Fruit fly (Drosophila melanogaster) whole organism, embryonic: ENCODE results near the gene ssh.

ENCODE experiments used
- Ada2b ChIP-seq: fragments of 200-800 bp; sonication (Bioruptor generic); IDR thresholded peaks from 2 replicates; pipeline ENCODE4 v1.3.6; 2022; ENCODE audit warnings: missing biosample characterization, missing genetic modification characterization
- Atf6 ChIP-seq: fragments of 200-800 bp; sonication (Bioruptor generic); IDR thresholded peaks from 2 replicates; pipeline ENCODE4 v1.3.6; 2022; ENCODE audit warnings: missing biosample characterization, missing genetic modification characterization
- BEAF-32 ChIP-seq: fragments of 200-800 bp; sonication (Bioruptor generic); optimal IDR thresholded peaks from 3 replicates; lab custom pipeline; 2017; ENCODE audit warnings: missing biosample characterization, missing genetic modification characterization, mild to moderate bottlenecking, moderate library complexity, missing genetic modification reagents
- CG10267 ChIP-seq: fragments of 200-800 bp; sonication (Bioruptor generic); optimal IDR thresholded peaks from 2 replicates; lab custom pipeline; 2018; ENCODE audit warnings: missing biosample characterization, mild to moderate bottlenecking, missing genetic modification characterization, moderate library complexity
- CG10462 ChIP-seq: fragments of 200-800 bp; sonication (Bioruptor generic); optimal IDR thresholded peaks from 2 replicates; lab custom pipeline; 2016; ENCODE audit warnings: missing biosample characterization, missing genetic modification characterization
- CG11247 ChIP-seq: fragments of 200-800 bp; sonication (Bioruptor generic); IDR thresholded peaks from 2 replicates; pipeline ENCODE4 v1.3.6; 2022; ENCODE audit warnings: missing biosample characterization, missing genetic modification characterization
- CG12659 ChIP-seq: fragments of 200-800 bp; sonication (Bioruptor generic); optimal IDR thresholded peaks from 3 replicates; lab custom pipeline; 2017; ENCODE audit warnings: mild to moderate bottlenecking, missing biosample characterization, missing genetic modification reagents, missing genetic modification characterization
- CG13624 ChIP-seq: fragments of 200-800 bp; sonication (Bioruptor generic); optimal IDR thresholded peaks from 2 replicates; lab custom pipeline; 2016; ENCODE audit warnings: missing biosample characterization, missing genetic modification characterization
- CG1529 ChIP-seq: fragments of 200-800 bp; sonication (Bioruptor generic); optimal IDR thresholded peaks from 3 replicates; lab custom pipeline; 2018; ENCODE audit warnings: missing biosample characterization, missing genetic modification characterization
- CG17359 ChIP-seq: fragments of 200-800 bp; sonication (Bioruptor generic); optimal IDR thresholded peaks from 3 replicates; lab custom pipeline; 2018; ENCODE audit warnings: missing biosample characterization, mild to moderate bottlenecking, missing genetic modification characterization, moderate library complexity
- CG18011 ChIP-seq: fragments of 200-800 bp; sonication (Bioruptor generic); optimal IDR thresholded peaks from 2 replicates; lab custom pipeline; 2017; ENCODE audit warnings: missing biosample characterization, missing genetic modification characterization, mild to moderate bottlenecking, moderate library complexity, missing genotype
- CG18262 ChIP-seq: fragments of 200-800 bp; optimal IDR thresholded peaks from 3 replicates; lab custom pipeline; 2019; ENCODE audit warnings: missing biosample characterization, mild to moderate bottlenecking, missing genetic modification characterization, moderate library complexity
- CG2202 ChIP-seq: fragments of 200-800 bp; sonication (Bioruptor generic); optimal IDR thresholded peaks from 2 replicates; lab custom pipeline; 2018; ENCODE audit warnings: missing biosample characterization, mild to moderate bottlenecking, missing genetic modification characterization
- CG2712 ChIP-seq: fragments of 200-800 bp; optimal IDR thresholded peaks from 3 replicates; lab custom pipeline; 2019; ENCODE audit warnings: missing biosample characterization, mild to moderate bottlenecking, missing genetic modification characterization, moderate library complexity
- CG2889 ChIP-seq: fragments of 200-800 bp; sonication (Bioruptor generic); IDR thresholded peaks from 3 replicates; pipeline ENCODE4 v1.3.6; 2022; ENCODE audit warnings: missing biosample characterization, missing genetic modification characterization
- CG32772 ChIP-seq: fragments of 200-800 bp; sonication (Bioruptor generic); IDR thresholded peaks from 2 replicates; pipeline ENCODE4 v1.3.6; 2022; ENCODE audit warnings: missing biosample characterization, missing genetic modification characterization
- CG34422 ChIP-seq: fragments of 200-800 bp; sonication (Bioruptor generic); IDR thresholded peaks from 3 replicates; pipeline ENCODE4 v1.3.6; 2022; ENCODE audit warnings: missing biosample characterization, missing genetic modification characterization
- CG4328 ChIP-seq: fragments of 200-800 bp; sonication (Bioruptor generic); optimal IDR thresholded peaks from 3 replicates; lab custom pipeline; 2017; ENCODE audit warnings: missing biosample characterization, missing genetic modification reagents, missing genetic modification characterization
- CG4730 ChIP-seq: fragments of 200-800 bp; sonication (Bioruptor generic); IDR thresholded peaks from 2 replicates; pipeline ENCODE4 v1.3.6; 2022; ENCODE audit warnings: missing biosample characterization, missing genetic modification characterization
- CG5953 ChIP-seq: fragments of 200-800 bp; sonication (Bioruptor generic); IDR thresholded peaks from 2 replicates; pipeline ENCODE4 v1.3.6; 2022; ENCODE audit warnings: missing biosample characterization, missing genetic modification characterization
- CG6654 ChIP-seq: fragments of 200-800 bp; sonication (Bioruptor generic); optimal IDR thresholded peaks from 2 replicates; lab custom pipeline; 2017; ENCODE audit warnings: missing biosample characterization, mild to moderate bottlenecking, missing genetic modification characterization
- CG9797 ChIP-seq: fragments of 200-800 bp; sonication (Bioruptor generic); optimal IDR thresholded peaks from 3 replicates; lab custom pipeline; 2018; ENCODE audit warnings: missing biosample characterization, mild to moderate bottlenecking, missing genetic modification characterization
- CTCF ChIP-seq: fragments of 200-800 bp; sonication (Bioruptor generic); optimal IDR thresholded peaks from 2 replicates; lab custom pipeline; 2017; ENCODE audit warnings: missing biosample characterization, mild to moderate bottlenecking, missing genetic modification characterization, moderate library complexity
- Drgx ChIP-seq: fragments of 200-800 bp; sonication (Bioruptor generic); IDR thresholded peaks from 2 replicates; pipeline ENCODE4 v1.3.6; 2022; ENCODE audit warnings: missing biosample characterization, missing genetic modification characterization
- Hmr ChIP-seq: fragments of 200-800 bp; sonication (Bioruptor generic); optimal IDR thresholded peaks from 3 replicates; lab custom pipeline; 2017; ENCODE audit warnings: mild to moderate bottlenecking, missing biosample characterization, missing genetic modification reagents, missing genetic modification characterization
- Lpt ChIP-seq: fragments of >200 bp; optimal IDR thresholded peaks from 2 replicates; lab custom pipeline; 2018; ENCODE audit warnings: missing biosample characterization, missing genetic modification characterization
- Side ChIP-seq: fragments of 200-800 bp; sonication (Bioruptor generic); optimal IDR thresholded peaks from 2 replicates; lab custom pipeline; 2016; ENCODE audit warnings: missing biosample characterization, missing genetic modification characterization
- al ChIP-seq: fragments of 200-800 bp; sonication (Bioruptor generic); IDR thresholded peaks from 2 replicates; pipeline ENCODE4 v1.3.6; 2022; ENCODE audit warnings: missing biosample characterization, missing genetic modification characterization
- btn ChIP-seq: fragments of 200-800 bp; sonication (Bioruptor generic); optimal IDR thresholded peaks from 2 replicates; lab custom pipeline; 2016; ENCODE audit warnings: missing biosample characterization, missing genetic modification characterization
- cas ChIP-seq: fragments of 200-800 bp; sonication (Bioruptor generic); IDR thresholded peaks from 2 replicates; pipeline ENCODE4 v1.3.6; 2022; ENCODE audit warnings: missing biosample characterization, missing genetic modification characterization
- crc ChIP-seq: fragments of 200-800 bp; sonication (Bioruptor generic); optimal IDR thresholded peaks from 2 replicates; lab custom pipeline; 2016; ENCODE audit warnings: missing biosample characterization, missing genetic modification characterization
- crol ChIP-seq: fragments of 200-800 bp; sonication (Bioruptor generic); IDR thresholded peaks from 2 replicates; pipeline ENCODE4 v1.3.6; 2022; ENCODE audit warnings: missing biosample characterization, missing genetic modification characterization
- gce ChIP-seq: fragments of 200-800 bp; sonication (Bioruptor generic); IDR thresholded peaks from 3 replicates; pipeline ENCODE4 v1.3.6; 2022; ENCODE audit warnings: missing biosample characterization, missing genetic modification characterization
- hkb ChIP-seq, 2 experiments: fragments of 200-800 bp in 1 of 2; fragments of >200 bp in 1 of 2; sonication (Bioruptor generic) in 1 of 2; IDR thresholded peaks in 1 of 2; optimal IDR thresholded peaks in 1 of 2; 2 replicates each; pipeline versions ENCODE4 v1.3.6 to Lab custom; 2017 to 2022; ENCODE audit warnings: missing biosample characterization in 1 of 2, missing genetic modification characterization in 1 of 2
- inv ChIP-seq: fragments of 200-800 bp; sonication (Bioruptor generic); IDR thresholded peaks from 2 replicates; pipeline ENCODE4 v1.3.6; 2022; ENCODE audit warnings: missing biosample characterization, missing genetic modification characterization; ENCODE audit not compliant: partially characterized antibody
- jumu ChIP-seq: fragments of 200-800 bp; sonication (Bioruptor generic); optimal IDR thresholded peaks from 3 replicates; lab custom pipeline; 2016; ENCODE audit warnings: missing biosample characterization, missing genetic modification characterization
- knrl ChIP-seq: fragments of 200-800 bp; sonication (Bioruptor generic); IDR thresholded peaks from 3 replicates; pipeline ENCODE4 v1.3.6; 2022; ENCODE audit warnings: missing biosample characterization, missing genetic modification characterization; ENCODE audit not compliant: partially characterized antibody
- nerfin-1 ChIP-seq: fragments of 200-800 bp; sonication (Bioruptor generic); optimal IDR thresholded peaks from 3 replicates; lab custom pipeline; 2019; ENCODE audit warnings: missing biosample characterization, mild to moderate bottlenecking, missing genetic modification characterization, moderate library complexity
- nerfin-2 ChIP-seq: fragments of 200-800 bp; sonication (Bioruptor generic); IDR thresholded peaks from 2 replicates; pipeline ENCODE4 v1.3.6; 2022; ENCODE audit warnings: missing biosample characterization, missing genetic modification characterization; ENCODE audit not compliant: partially characterized antibody
- org-1 ChIP-seq: fragments of 200-800 bp; sonication (Bioruptor generic); optimal IDR thresholded peaks from 2 replicates; lab custom pipeline; 2017; ENCODE audit warnings: missing biosample characterization, missing genetic modification characterization
- pb ChIP-seq: fragments of 200-800 bp; sonication (Bioruptor generic); optimal IDR thresholded peaks from 3 replicates; lab custom pipeline; 2016; ENCODE audit warnings: missing biosample characterization, missing genetic modification characterization
- phol ChIP-seq: fragments of 200-800 bp; sonication (Bioruptor generic); optimal IDR thresholded peaks from 3 replicates; lab custom pipeline; 2018; ENCODE audit warnings: missing biosample characterization, mild to moderate bottlenecking, missing genetic modification characterization, moderate library complexity
- pros ChIP-seq: fragments of 200-800 bp; sonication (Bioruptor generic); optimal IDR thresholded peaks from 3 replicates; lab custom pipeline; 2019; ENCODE audit warnings: missing biosample characterization, mild to moderate bottlenecking, missing genetic modification characterization, moderate library complexity
- repo ChIP-seq: fragments of 200-800 bp; sonication (Bioruptor generic); optimal IDR thresholded peaks from 2 replicates; lab custom pipeline; 2016; ENCODE audit warnings: missing biosample characterization, missing genetic modification characterization
- sc ChIP-seq, 3 experiments: fragments of >200 bp in 2 of 3; fragments of 200-800 bp in 1 of 3; sonication (Bioruptor generic) in 1 of 3; optimal IDR thresholded peaks; 2 replicates in 2 of 3; 3 replicates in 1 of 3; lab custom pipeline; 2017; ENCODE audit warnings: mild to moderate bottlenecking in 1 of 3, missing biosample characterization in 1 of 3, missing genetic modification characterization in 1 of 3, missing genetic modification reagents in 1 of 3
- sob ChIP-seq: fragments of 200-800 bp; sonication (Bioruptor generic); IDR thresholded peaks from 2 replicates; pipeline ENCODE4 v1.3.6; 2022; ENCODE audit warnings: missing biosample characterization, missing genetic modification characterization
- tio ChIP-seq: fragments of 200-800 bp; sonication (Bioruptor generic); optimal IDR thresholded peaks from 2 replicates; lab custom pipeline; 2017; ENCODE audit warnings: missing biosample characterization, missing genetic modification characterization, inconsistent platforms
- trem ChIP-seq: fragments of 200-800 bp; optimal IDR thresholded peaks from 3 replicates; lab custom pipeline; 2019; ENCODE audit warnings: missing biosample characterization, mild to moderate bottlenecking, missing genetic modification characterization, moderate library complexity
- unc-4 ChIP-seq: fragments of 200-800 bp; sonication (Bioruptor generic); IDR thresholded peaks from 2 replicates; pipeline ENCODE4 v1.3.6; 2022; ENCODE audit warnings: missing biosample characterization, missing genetic modification characterization; ENCODE audit not compliant: partially characterized antibody
- wor ChIP-seq: fragments of 200-800 bp; sonication (Bioruptor generic); IDR thresholded peaks from 2 replicates; pipeline ENCODE4 v1.3.6; 2022; ENCODE audit warnings: missing biosample characterization, missing genetic modification characterization
- zfh1 ChIP-seq: fragments of 200-800 bp; sonication (Bioruptor generic); IDR thresholded peaks from 3 replicates; pipeline ENCODE4 v1.3.6; 2022; ENCODE audit warnings: missing biosample characterization, missing genetic modification characterization

ssh gene

dm6 chr3R:24938049-24938448 lies 6.7 kb downstream of the ssh start, which contains the start of gene Osbp (continued):
- TF ChIP-seq CG12659 (GFP tag; lab: Kevin White, UChicago) (peak; percentile 44), knrl (GFP tag; lab: Robert Waterston, UW) (peak; percentile 55), pb (GFP tag; lab: Kevin White, UChicago) (no peak), pros (no peak), CG9797 (peak; percentile 79), crc (GFP tag; lab: Kevin White, UChicago) (no peak), CG4730 (no peak), zfh1 (GFP tag; lab: Robert Waterston, UW) (0 out of 3 replicates have a peak, but pooled peaks have one; percentile 15), CG2202 (tag; lab: Kevin White, UChicago) (no peak), Ada2b (GFP tag; lab: Robert Waterston, UW) (no peak), nerfin-1 (peak; percentile 6), inv (peak; percentile 48; the same call in 1 of the 2 replicates), wor (GFP tag; lab: Robert Waterston, UW) (no peak), CG17359 (no peak), repo (no peak), jumu (GFP tag; lab: Kevin White, UChicago) (no peak), al (GFP tag; lab: Robert Waterston, UW) (no peak), nerfin-2 (GFP tag; lab: Robert Waterston, UW) (peak; percentile 29; the same call in 1 of the 2 replicates), tio (no peak), gce (GFP tag; lab: Robert Waterston, UW) (0 out of 3 replicates have a peak, but pooled peaks have one; percentile 5), CG18011 (GFP tag; lab: Kevin White, UChicago) (no peak), CG11247 (GFP tag; lab: Robert Waterston, UW) (no peak), cas (GFP tag; lab: Robert Waterston, UW) (peak; percentile 47; the same call in 1 of the 2 replicates), BEAF-32 (GFP tag; lab: Kevin White, UChicago) (peak; percentile 64), CTCF (GFP tag; lab: Kevin White, UChicago) (no peak), Drgx (GFP tag; lab: Robert Waterston, UW) (no peak), CG1529 (GFP tag; lab: Kevin White, UChicago) (no peak), CG6654 (GFP tag; lab: Kevin White, UChicago) (no peak), CG32772 (GFP tag; lab: Robert Waterston, UW) (no peak), Lpt (GFP tag; lab: Kevin White, UChicago) (no peak), CG34422 (GFP tag; lab: Robert Waterston, UW) (peak; percentile 62; the same call in 1 of the 3 replicates), CG18262 (tag; lab: Kevin White, UChicago) (no peak), CG13624 (GFP tag; lab: Kevin White, UChicago) (no peak), Hmr (GFP tag; lab: Kevin White, UChicago) (no peak), Atf6 (no peak), btn (GFP tag; lab: Kevin White, UChicago) (no peak), CG4328 (GFP tag; lab: Kevin White, UChicago) (no peak), phol (tag; lab: Kevin White, UChicago) (peak; percentile 17), hkb (optimal IDR thresholded peaks at IDR 0.05; lab: Kevin White, UChicago) (no peak), hkb (GFP tag; IDR thresholded peaks at IDR 0.05; lab: Robert Waterston, UW) (no peak), CG2712 (tag; lab: Kevin White, UChicago) (no peak), CG10462 (no peak), trem (tag; lab: Kevin White, UChicago) (peak; percentile 61), sob (peak; percentile 6; the same call in 1 of the 2 replicates), org-1 (GFP tag; lab: Kevin White, UChicago) (no peak), Side (no peak), CG10267 (peak; percentile 72), sc (optimal IDR thresholded peaks at IDR 0.05; lab: Kevin White, UChicago) (no peak), sc (GFP tag; optimal IDR thresholded peaks at IDR 0.05; lab: Kevin White, UChicago) (no peak), CG2889 (no peak), unc-4 (GFP tag; lab: Robert Waterston, UW) (peak; percentile 45), CG5953 (GFP tag; lab: Robert Waterston, UW) (no peak), crol (GFP tag; lab: Robert Waterston, UW) (no peak)
